Worm (Caenorhabditis elegans): Measurements from ENCODE around the gene Y17G9B.4.

Y17G9B.4 gene

ce11 chrIV:4710459-4710858 lies 41.5 kb upstream of the Y17G9B.4 start, which contains the start of gene cif-1 (continued):
- TF ChIP-seq cebp-1 (GFP tag; IDR thresholded peaks at IDR 0.05) (no peak), cebp-1 (tag; optimal IDR thresholded peaks at IDR 0.05) (no peak), lin-26 (GFP tag; IDR thresholded peaks at IDR 0.05) (0 out of 2 replicates have a peak, but pooled peaks have one; percentile 53), Y67H2A.10 (GFP tag; conservative IDR thresholded peaks at IDR 0.05) (no peak), sptf-2 (GFP tag; optimal IDR thresholded peaks at IDR 0.05) (no peak), nhr-27 (tag; optimal IDR thresholded peaks at IDR 0.05) (no peak), nfya-2 (GFP tag; IDR thresholded peaks at IDR 0.05) (no peak), ceh-40 (GFP tag; IDR thresholded peaks at IDR 0.05) (no peak), atf-7 (tag; optimal IDR thresholded peaks at IDR 0.05) (no peak), lin-40 (tag; optimal IDR thresholded peaks at IDR 0.05) (no peak), dox-1 (GFP tag; IDR thresholded peaks at IDR 0.05) (peak; percentile 53; the same call in 1 of the 2 replicates), repo-1 (tag; optimal IDR thresholded peaks at IDR 0.05) (no peak), Y95B8A.8 (GFP tag; IDR thresholded peaks at IDR 0.05) (no peak), akir-1 (GFP tag; optimal IDR thresholded peaks at IDR 0.05) (no peak), lir-1 (GFP tag; conservative IDR thresholded peaks at IDR 0.05) (no peak), ekl-4 (GFP tag; IDR thresholded peaks at IDR 0.05) (peak; percentile 46; the same call in 1 of the 2 replicates), ztf-26 (tag; optimal IDR thresholded peaks at IDR 0.05) (no peak), lsy-27 (tag; optimal IDR thresholded peaks at IDR 0.05; ENCODE audit: borderline replicate concordance, insufficient read depth) (no peak), Y53G8AR.9 (GFP tag; conservative IDR thresholded peaks at IDR 0.05) (no peak), ceh-91 (GFP tag; IDR thresholded peaks at IDR 0.05) (no peak), snpc-4 (GFP tag; optimal IDR thresholded peaks at IDR 0.05) (no peak), snpc-4 (tag; optimal IDR thresholded peaks at IDR 0.05) (no peak)

- TF ChIP-seq nhr-27 (tag; optimal IDR thresholded peaks at IDR 0.05) (no peak), chd-7 (tag; optimal IDR thresholded peaks at IDR 0.05) (no peak), rec-8 (tag; optimal IDR thresholded peaks at IDR 0.05) (peak in 1 of 2 experiments; percentile 33), athp-1 (tag; optimal IDR thresholded peaks at IDR 0.05) (peak; percentile 54), atf-7 (tag; optimal IDR thresholded peaks at IDR 0.05) (no peak), B0035.1 (tag; optimal IDR thresholded peaks at IDR 0.05) (no peak), unc-130 (GFP tag; optimal IDR thresholded peaks at IDR 0.05) (no peak), nhr-90 (tag; optimal IDR thresholded peaks at IDR 0.05) (no peak), let-607 (tag; optimal IDR thresholded peaks at IDR 0.05) (peak in 1 of 2 experiments; percentile 13), F55B11.4 (tag; optimal IDR thresholded peaks at IDR 0.05; ENCODE audit: borderline replicate concordance, insufficient read depth) (no peak), F57C9.4 (tag; optimal IDR thresholded peaks at IDR 0.05) (no peak), Y53G8AR.9 (GFP tag; conservative IDR thresholded peaks at IDR 0.05) (no peak), zfh-2 (GFP tag; conservative IDR thresholded peaks at IDR 0.05) (no peak), ztf-28 (GFP tag; IDR thresholded peaks at IDR 0.05) (no peak), hlh-26 (GFP tag; conservative IDR thresholded peaks at IDR 0.05) (no peak), lsl-1 (GFP tag; optimal IDR thresholded peaks at IDR 0.05) (peak; percentile 27), egrh-3 (GFP tag; IDR thresholded peaks at IDR 0.05) (no peak), F22D6.2 (tag; optimal IDR thresholded peaks at IDR 0.05) (no peak), dpff-1 (tag; optimal IDR thresholded peaks at IDR 0.05) (no peak), lin-54 (GFP tag; optimal IDR thresholded peaks at IDR 0.05) (peak; percentile 23), sea-2 (GFP tag; IDR thresholded peaks at IDR 0.05) (no peak), snpc-1.3 (tag; optimal IDR thresholded peaks at IDR 0.05; ENCODE audit: insufficient read depth) (no peak), lir-1 (GFP tag; conservative IDR thresholded peaks at IDR 0.05) (no peak; the same call in 1 of the 2 replicates), akir-1 (GFP tag; optimal IDR thresholded peaks at IDR 0.05) (no peak), ztf-3 (GFP tag; optimal IDR thresholded peaks at IDR 0.05) (no peak), F23B12.7 (tag; optimal IDR thresholded peaks at IDR 0.05; ENCODE audit: insufficient read depth) (peak; percentile 15), ceh-27 (GFP tag; optimal IDR thresholded peaks at IDR 0.05) (no peak), snpc-3.4 (tag; optimal IDR thresholded peaks at IDR 0.05) (no peak), snpc-4 (GFP tag; optimal IDR thresholded peaks at IDR 0.05) (peak; percentile 26), snpc-4 (tag; optimal IDR thresholded peaks at IDR 0.05) (peak in 2 of 4 experiments; percentile 13 to 32), sdz-38 (tag; optimal IDR thresholded peaks at IDR 0.05) (no peak)
Observed at ce11 chrIV:4712376-4712775, 39.5 kb upstream of the Y17G9B.4 start, which contains the start of gene yars-2. TSS of gene yars-2 (minus strand) at chrIV:4712624.

Data from whole organism, young adult.